Fruit fly (Drosophila melanogaster) whole organism, embryonic: Measurements from ENCODE around the gene net.

Experiments used
- CG10431 ChIP-seq: fragments of 200-800 bp; sonication (Bioruptor generic); optimal IDR thresholded peaks from 3 replicates; lab custom pipeline; 2018; ENCODE audit warnings: missing biosample characterization, mild to moderate bottlenecking, missing genetic modification characterization
- CG10462 ChIP-seq: fragments of 200-800 bp; sonication (Bioruptor generic); optimal IDR thresholded peaks from 2 replicates; lab custom pipeline; 2016; ENCODE audit warnings: missing biosample characterization, missing genetic modification characterization
- CG10543 ChIP-seq: fragments of 200-800 bp; sonication (Bioruptor generic); optimal IDR thresholded peaks from 3 replicates; lab custom pipeline; 2017; ENCODE audit warnings: missing biosample characterization, mild to moderate bottlenecking, missing genetic modification characterization, moderate library complexity
- CG12769 ChIP-seq: fragments of 200-800 bp; sonication (Bioruptor generic); optimal IDR thresholded peaks from 2 replicates; lab custom pipeline; 2019; ENCODE audit warnings: missing biosample characterization, mild to moderate bottlenecking, missing genetic modification characterization, moderate library complexity
- CG13894 ChIP-seq: fragments of 200-800 bp; sonication (Bioruptor generic); optimal IDR thresholded peaks from 3 replicates; lab custom pipeline; 2018; ENCODE audit warnings: missing biosample characterization, mild to moderate bottlenecking, missing genetic modification characterization, moderate library complexity
- CG15514 ChIP-seq: fragments of 200-800 bp; sonication (Bioruptor generic); optimal IDR thresholded peaks from 3 replicates; lab custom pipeline; 2017; ENCODE audit warnings: missing biosample characterization, missing genetic modification characterization, mild to moderate bottlenecking, moderate library complexity, missing genetic modification reagents
- CG17186 ChIP-seq: fragments of 200-800 bp; sonication (Bioruptor generic); optimal IDR thresholded peaks from 3 replicates; lab custom pipeline; 2017; ENCODE audit warnings: missing biosample characterization, missing genetic modification reagents, missing genetic modification characterization
- CG17361 ChIP-seq: fragments of 200-800 bp; sonication (Bioruptor generic); IDR thresholded peaks from 3 replicates; pipeline ENCODE4 v1.3.6; 2022; ENCODE audit warnings: missing biosample characterization, missing genetic modification characterization
- CG17385 ChIP-seq: fragments of 200-800 bp; sonication (Bioruptor generic); optimal IDR thresholded peaks from 3 replicates; lab custom pipeline; 2018; ENCODE audit warnings: missing biosample characterization, mild to moderate bottlenecking, missing genetic modification characterization
- CG18262 ChIP-seq: fragments of 200-800 bp; optimal IDR thresholded peaks from 3 replicates; lab custom pipeline; 2019; ENCODE audit warnings: missing biosample characterization, mild to moderate bottlenecking, missing genetic modification characterization, moderate library complexity
- CG18599 ChIP-seq: fragments of 200-800 bp; sonication (Bioruptor generic); optimal IDR thresholded peaks from 3 replicates; lab custom pipeline; 2017; ENCODE audit warnings: missing biosample characterization, missing genetic modification characterization, mild to moderate bottlenecking, moderate library complexity, missing genetic modification reagents
- CG3065 ChIP-seq: fragments of 200-800 bp; sonication (Bioruptor generic); optimal IDR thresholded peaks from 2 replicates; lab custom pipeline; 2016; ENCODE audit warnings: missing biosample characterization, missing genetic modification characterization
- CG3163 ChIP-seq: fragments of 200-800 bp; sonication (Bioruptor generic); optimal IDR thresholded peaks from 3 replicates; lab custom pipeline; 2016; ENCODE audit warnings: missing biosample characterization, missing genetic modification characterization
- CG34224 ChIP-seq: fragments of 200-800 bp; sonication (Bioruptor generic); IDR thresholded peaks from 3 replicates; pipeline ENCODE4 v1.3.6; 2022; ENCODE audit warnings: missing biosample characterization, missing genetic modification characterization; ENCODE audit not compliant: partially characterized antibody
- CG34422 ChIP-seq: fragments of 200-800 bp; sonication (Bioruptor generic); IDR thresholded peaks from 3 replicates; pipeline ENCODE4 v1.3.6; 2022; ENCODE audit warnings: missing biosample characterization, missing genetic modification characterization
- CG5953 ChIP-seq: fragments of 200-800 bp; sonication (Bioruptor generic); IDR thresholded peaks from 2 replicates; pipeline ENCODE4 v1.3.6; 2022; ENCODE audit warnings: missing biosample characterization, missing genetic modification characterization
- CG6272 ChIP-seq: fragments of 200-800 bp; sonication (Bioruptor generic); IDR thresholded peaks from 2 replicates; pipeline ENCODE4 v1.3.6; 2022; ENCODE audit warnings: missing biosample characterization, missing genetic modification characterization
- CG7987 ChIP-seq: fragments of 200-800 bp; sonication (Bioruptor generic); optimal IDR thresholded peaks from 2 replicates; lab custom pipeline; 2018; ENCODE audit warnings: missing biosample characterization, mild to moderate bottlenecking, missing genetic modification characterization, moderate library complexity
- Dbx ChIP-seq: fragments of 200-800 bp; sonication (Bioruptor generic); IDR thresholded peaks from 3 replicates; pipeline ENCODE4 v1.3.6; 2022; ENCODE audit warnings: missing biosample characterization, missing genetic modification characterization
- Fer1 ChIP-seq: fragments of 200-800 bp; sonication (Bioruptor generic); optimal IDR thresholded peaks from 2 replicates; lab custom pipeline; 2017; ENCODE audit warnings: missing biosample characterization, mild to moderate bottlenecking, missing genetic modification characterization
- NC2α ChIP-seq: fragments of 200-800 bp; sonication (Bioruptor generic); optimal IDR thresholded peaks from 2 replicates; lab custom pipeline; 2016; ENCODE audit warnings: missing biosample characterization, missing genetic modification characterization
- Sox102F ChIP-seq: fragments of 200-800 bp; sonication (Bioruptor generic); optimal IDR thresholded peaks from 2 replicates; lab custom pipeline; 2018; ENCODE audit warnings: missing biosample characterization, mild to moderate bottlenecking, missing genetic modification characterization, moderate library complexity
- abd-A ChIP-seq: fragments of 200-800 bp; sonication (Bioruptor generic); optimal IDR thresholded peaks from 3 replicates; lab custom pipeline; 2019; ENCODE audit warnings: missing biosample characterization, mild to moderate bottlenecking, missing genetic modification characterization, moderate library complexity
- amos ChIP-seq: fragments of 200-800 bp; sonication (Bioruptor generic); IDR thresholded peaks from 2 replicates; pipeline ENCODE4 v1.3.6; 2022; ENCODE audit warnings: missing biosample characterization, missing genetic modification characterization; ENCODE audit not compliant: partially characterized antibody
- bab2 ChIP-seq: fragments of 200-800 bp; sonication (Bioruptor generic); optimal IDR thresholded peaks from 2 replicates; lab custom pipeline; 2016; ENCODE audit warnings: missing biosample characterization, missing genetic modification characterization
- bcd ChIP-seq: fragments of 200-800 bp; sonication (Bioruptor generic); optimal IDR thresholded peaks from 2 replicates; lab custom pipeline; 2017; ENCODE audit warnings: missing biosample characterization, mild to moderate bottlenecking, missing genetic modification characterization
- cg ChIP-seq: fragments of 200-800 bp; sonication (Bioruptor generic); optimal IDR thresholded peaks from 3 replicates; lab custom pipeline; 2019; ENCODE audit warnings: missing biosample characterization, mild to moderate bottlenecking, missing genetic modification characterization, moderate library complexity
- chinmo ChIP-seq: fragments of 200-800 bp; sonication (Bioruptor generic); IDR thresholded peaks from 4 replicates; pipeline ENCODE4 v1.3.6; 2022; ENCODE audit warnings: missing biosample characterization, missing genetic modification characterization; ENCODE audit not compliant: partially characterized antibody
- crp ChIP-seq, 2 experiments: fragments of 200-800 bp; sonication (Bioruptor generic); optimal IDR thresholded peaks; 2 replicates in 1 of 2; 3 replicates in 1 of 2; lab custom pipeline; 2017; ENCODE audit warnings: missing biosample characterization in 2 of 2, missing genetic modification characterization in 2 of 2, mild to moderate bottlenecking in 1 of 2, moderate library complexity in 1 of 2
- dm ChIP-seq: fragments of 200-800 bp; sonication (Bioruptor generic); optimal IDR thresholded peaks from 3 replicates; lab custom pipeline; 2016; ENCODE audit warnings: missing biosample characterization, missing genetic modification characterization
- ewg ChIP-seq: fragments of 200-800 bp; sonication (Bioruptor generic); optimal IDR thresholded peaks from 3 replicates; lab custom pipeline; 2017; ENCODE audit warnings: mild to moderate bottlenecking, missing biosample characterization, missing genetic modification reagents, missing genetic modification characterization
- exex ChIP-seq: fragments of 200-800 bp; sonication (Bioruptor generic); optimal IDR thresholded peaks from 4 replicates; lab custom pipeline; 2018; ENCODE audit warnings: missing biosample characterization, mild to moderate bottlenecking, missing genetic modification characterization, moderate library complexity
- fd96Cb ChIP-seq: fragments of 200-800 bp; sonication (Bioruptor generic); optimal IDR thresholded peaks from 2 replicates; lab custom pipeline; 2018; ENCODE audit warnings: missing biosample characterization, mild to moderate bottlenecking, missing genetic modification characterization, moderate library complexity
- ftz-f1 ChIP-seq: fragments of 200-800 bp; sonication (Bioruptor generic); optimal IDR thresholded peaks from 2 replicates; lab custom pipeline; 2016; ENCODE audit warnings: missing biosample characterization, missing genetic modification characterization
- gfzf ChIP-seq: fragments of 200-800 bp; sonication (Bioruptor generic); optimal IDR thresholded peaks from 2 replicates; lab custom pipeline; 2016; ENCODE audit warnings: missing biosample characterization, mild to moderate bottlenecking, missing genetic modification characterization, moderate library complexity
- grn ChIP-seq: fragments of 200-800 bp; sonication (Bioruptor generic); optimal IDR thresholded peaks from 3 replicates; lab custom pipeline; 2017; ENCODE audit warnings: missing biosample characterization, missing genetic modification characterization
- jing ChIP-seq: fragments of 200-800 bp; sonication (Bioruptor generic); optimal IDR thresholded peaks from 2 replicates; lab custom pipeline; 2018; ENCODE audit warnings: missing biosample characterization, mild to moderate bottlenecking, missing genetic modification characterization
- nom ChIP-seq: fragments of 200-800 bp; sonication (Bioruptor generic); optimal IDR thresholded peaks from 2 replicates; lab custom pipeline; 2017; ENCODE audit warnings: missing biosample characterization, missing genetic modification characterization, mild to moderate bottlenecking, moderate library complexity, missing genetic modification reagents
- rib ChIP-seq: fragments of 200-800 bp; sonication (Bioruptor generic); IDR thresholded peaks from 2 replicates; pipeline ENCODE4 v1.3.6; 2022; ENCODE audit warnings: missing biosample characterization, missing genetic modification characterization
- row ChIP-seq: fragments of 200-800 bp; sonication (Bioruptor generic); IDR thresholded peaks from 3 replicates; pipeline ENCODE4 v1.3.6; 2022; ENCODE audit warnings: missing biosample characterization, missing genetic modification characterization
- sd ChIP-seq: fragments of 200-800 bp; sonication (Bioruptor generic); optimal IDR thresholded peaks from 3 replicates; lab custom pipeline; 2018; ENCODE audit warnings: missing biosample characterization, mild to moderate bottlenecking, missing genetic modification characterization, moderate library complexity
- sens ChIP-seq: fragments of 200-800 bp; sonication (Bioruptor generic); peaks from one replicate; lab custom pipeline; 2016; ENCODE audit warnings: missing biosample characterization, missing genetic modification characterization
- sens-2 ChIP-seq: fragments of 200-800 bp; sonication (Bioruptor generic); IDR thresholded peaks from 2 replicates; pipeline ENCODE4 v1.3.6; 2022; ENCODE audit warnings: missing biosample characterization, missing genetic modification characterization
- slbo ChIP-seq: fragments of 200-800 bp; sonication (Bioruptor generic); IDR thresholded peaks from 2 replicates; pipeline ENCODE4 v1.3.6; 2022; ENCODE audit warnings: missing biosample characterization, missing genetic modification characterization
- sob ChIP-seq: fragments of 200-800 bp; sonication (Bioruptor generic); IDR thresholded peaks from 2 replicates; pipeline ENCODE4 v1.3.6; 2022; ENCODE audit warnings: missing biosample characterization, missing genetic modification characterization
- sug ChIP-seq: fragments of 200-800 bp; optimal IDR thresholded peaks from 2 replicates; lab custom pipeline; 2019; ENCODE audit warnings: missing biosample characterization, mild to moderate bottlenecking, missing genetic modification characterization, moderate library complexity
- twi ChIP-seq: fragments of 200-800 bp; optimal IDR thresholded peaks from 2 replicates; lab custom pipeline; 2019; ENCODE audit warnings: missing biosample characterization, mild to moderate bottlenecking, missing genetic modification characterization, moderate library complexity
- zfh1 ChIP-seq: fragments of 200-800 bp; sonication (Bioruptor generic); IDR thresholded peaks from 3 replicates; pipeline ENCODE4 v1.3.6; 2022; ENCODE audit warnings: missing biosample characterization, missing genetic modification characterization

Gene net

dm6 chr2L:109098-109799 lies 22.1 kb upstream of the net start (continued):
- TF ChIP-seq nom (GFP tag; lab: Kevin White, UChicago) (peak; percentile 34), CG3065 (GFP tag; lab: Kevin White, UChicago) (no peak), exex (tag; lab: Kevin White, UChicago) (peak; percentile 84), CG13894 (tag; lab: Kevin White, UChicago) (peak; percentile 51), sens-2 (GFP tag; lab: Robert Waterston, UW) (no peak), crp (GFP tag; optimal IDR thresholded peaks at IDR 0.05; lab: Kevin White, UChicago) (peak in 1 of 2 experiments; percentile 8), CG7987 (GFP tag; lab: Kevin White, UChicago) (peak; percentile 47), CG10543 (peak; percentile 75), grn (GFP tag; lab: Kevin White, UChicago) (peak; percentile 32), Dbx (GFP tag; lab: Robert Waterston, UW) (no peak), ewg (GFP tag; lab: Kevin White, UChicago) (peak; percentile 57), twi (tag; lab: Kevin White, UChicago) (peak; percentile 88), dm (GFP tag; lab: Kevin White, UChicago) (peak; percentile 87), Fer1 (GFP tag; lab: Kevin White, UChicago) (peak; percentile 32), CG10462 (GFP tag; lab: Kevin White, UChicago) (no peak), CG18599 (GFP tag; lab: Kevin White, UChicago) (peak; percentile 15), CG18262 (tag; lab: Kevin White, UChicago) (no peak), sd (peak; percentile 87), CG10431 (GFP tag; lab: Kevin White, UChicago) (no peak), slbo (no peak), sens (peak; percentile 3), bab2 (GFP tag; lab: Kevin White, UChicago) (no peak), bcd (GFP tag; lab: Kevin White, UChicago) (no peak), CG15514 (GFP tag; lab: Kevin White, UChicago) (peak; percentile 82), jing (no peak), CG12769 (tag; lab: Kevin White, UChicago) (peak; percentile 67), zfh1 (no peak), Sox102F (GFP tag; lab: Kevin White, UChicago) (no peak), sug (peak; percentile 88), CG6272 (GFP tag; lab: Robert Waterston, UW) (no peak), row (GFP tag; lab: Robert Waterston, UW) (0 out of 3 replicates have a peak, but pooled peaks have one; percentile 21), CG3163 (GFP tag; lab: Kevin White, UChicago) (peak; percentile 40), CG17385 (GFP tag; lab: Kevin White, UChicago) (no peak), abd-A (peak; percentile 66), NC2α (GFP tag; lab: Kevin White, UChicago) (no peak), rib (peak; percentile 9; the same call in 1 of the 2 replicates), CG34224 (GFP tag; lab: Robert Waterston, UW) (peak; percentile 44; the same call in 1 of the 3 replicates), CG34422 (GFP tag; lab: Robert Waterston, UW) (no peak; the same call in 2 of the 3 replicates), gfzf (GFP tag; lab: Kevin White, UChicago) (no peak), amos (GFP tag; lab: Robert Waterston, UW) (0 out of 2 replicates have a peak, but pooled peaks have one; percentile 18), CG5953 (GFP tag; lab: Robert Waterston, UW) (no peak), cg (GFP tag; lab: Kevin White, UChicago) (peak; percentile 67), CG17186 (GFP tag; lab: Kevin White, UChicago) (no peak), CG17361 (no peak), ftz-f1 (GFP tag; lab: Kevin White, UChicago) (peak; percentile 1), fd96Cb (no peak), chinmo (peak; percentile 86; the same call in 3 of the 4 replicates), sob (GFP tag; lab: Robert Waterston, UW) (0 out of 2 replicates have a peak, but pooled peaks have one; percentile 5)
